Worm (Caenorhabditis elegans) whole organism, young adult: ENCODE measurements around the gene acdh-2.

ENCODE experiments used
- K11D2.4 ChIP-seq: fragments of 200-800 bp; sonication (Bioruptor generic); IDR thresholded peaks from 2 replicates; pipeline ENCODE4 v1.3.6; 2022; ENCODE audit warnings: missing genetic modification reagents, missing genetic modification characterization, missing compliant biosample characterization
- atf-7 ChIP-seq: sonication (generic microtip); optimal IDR thresholded peaks from 2 replicates; lab custom pipeline; 2017; ENCODE audit warnings: mild to moderate bottlenecking, missing genetic modification characterization, missing compliant biosample characterization
- sea-2 ChIP-seq: fragments of 200-800 bp; sonication (Bioruptor generic); IDR thresholded peaks from 2 replicates; pipeline ENCODE4 v1.3.6; 2022; ENCODE audit warnings: missing genetic modification characterization, missing compliant biosample characterization
- unc-130 ChIP-seq: sonication (generic microtip); optimal IDR thresholded peaks from 2 replicates; lab custom pipeline; 2016; ENCODE audit warnings: missing genetic modification reagents, missing genetic modification characterization, missing compliant biosample characterization

- TF ChIP-seq sea-2 (no peak), K11D2.4 (GFP tag; lab: Robert Waterston, UW) (no peak), unc-130 (no peak), atf-7 (tag; lab: Kevin White, UChicago) (no peak)
Measured at ce11 chrII:5515542-5515941, 31.8 kb downstream of the acdh-2 start, which contains the start of gene ZK177.3.
